Worm (Caenorhabditis elegans): Measurements from ENCODE around the gene K02E7.1.
A peak's percentile ranks its signal among the peaks of the same experiment; 100 is the strongest.

The K02E7.1 gene

ce11 chrII:1110901-1111300 lies 27.9 kb downstream of the K02E7.1 start, which contains the start of gene lips-11:
TSS of gene lips-11 (minus strand) at chrII:1111001.
- TF ChIP-seq elt-1 (tag; optimal IDR thresholded peaks at IDR 0.05) (no peak), nhr-12 (tag; optimal IDR thresholded peaks at IDR 0.05) (no peak), ceh-16 (tag; optimal IDR thresholded peaks at IDR 0.05) (no peak), sea-2 (GFP tag; optimal IDR thresholded peaks at IDR 0.05) (no peak), elt-2 (tag; optimal IDR thresholded peaks at IDR 0.05) (peak; percentile 19), egl-5 (tag; optimal IDR thresholded peaks at IDR 0.05) (no peak), fos-1 (tag; optimal IDR thresholded peaks at IDR 0.05) (no peak), ztf-11 (tag; optimal IDR thresholded peaks at IDR 0.05) (no peak)

ce11 chrII:1114133-1114532 lies 31.2 kb downstream of the K02E7.1 start, which contains the start of gene lips-12:
TSS of gene lips-12 (minus strand) at chrII:1114233.
- TF ChIP-seq nhr-43 (tag; optimal IDR thresholded peaks at IDR 0.05; ENCODE audit: poor library complexity, severe bottlenecking) (no peak), nhr-77 (tag; optimal IDR thresholded peaks at IDR 0.05) (no peak), fkh-10 (GFP tag; optimal IDR thresholded peaks at IDR 0.05) (no peak), egl-27 (tag; optimal IDR thresholded peaks at IDR 0.05) (no peak), unc-62 (GFP tag; optimal IDR thresholded peaks at IDR 0.05) (no peak), aly-2 (tag; optimal IDR thresholded peaks at IDR 0.05) (no peak), lin-39 (tag; optimal IDR thresholded peaks at IDR 0.05) (no peak), hmg-11 (tag; optimal IDR thresholded peaks at IDR 0.05) (no peak), tbx-2 (tag; optimal IDR thresholded peaks at IDR 0.05) (no peak), ztf-4 (tag; optimal IDR thresholded peaks at IDR 0.05) (no peak), egl-5 (tag; optimal IDR thresholded peaks at IDR 0.05) (no peak), elt-3 (tag; optimal IDR thresholded peaks at IDR 0.05) (no peak), fos-1 (tag; optimal IDR thresholded peaks at IDR 0.05) (no peak), ceh-82 (tag; optimal IDR thresholded peaks at IDR 0.05) (no peak)

ce11 chrII:1116521-1116920 lies 33.6 kb downstream of the K02E7.1 start:
- TF ChIP-seq snpc-4 (tag; optimal IDR thresholded peaks at IDR 0.05) (peak; percentile 9), elt-2 (tag; optimal IDR thresholded peaks at IDR 0.05) (no peak)

ce11 chrII:1117992-1118729 lies 35.2 kb downstream of the K02E7.1 start, which contains the start of gene lips-13:
TSS of gene lips-13 (minus strand) at chrII:1118042.
- TF ChIP-seq unc-62 (GFP tag; optimal IDR thresholded peaks at IDR 0.05) (no peak), ztf-11 (tag; optimal IDR thresholded peaks at IDR 0.05) (no peak), nhr-23 (tag; optimal IDR thresholded peaks at IDR 0.05) (no peak), aly-2 (tag; optimal IDR thresholded peaks at IDR 0.05) (no peak), nhr-25 (tag; optimal IDR thresholded peaks at IDR 0.05) (no peak), fkh-10 (GFP tag; optimal IDR thresholded peaks at IDR 0.05) (no peak), nhr-67 (tag; optimal IDR thresholded peaks at IDR 0.05) (no peak), nhr-237 (tag; optimal IDR thresholded peaks at IDR 0.05) (no peak), nhr-43 (tag; optimal IDR thresholded peaks at IDR 0.05; ENCODE audit: poor library complexity, severe bottlenecking) (no peak), fkh-2 (tag; optimal IDR thresholded peaks at IDR 0.05) (no peak), daf-12 (tag; optimal IDR thresholded peaks at IDR 0.05) (no peak)

ce11 chrII:1123208-1123607 lies 40.2 kb downstream of the K02E7.1 start, which contains the start of the genes sut-1 and eri-3:
TSS of gene sut-1 (minus strand) at chrII:1123265.
TSS of gene eri-3 (plus strand) at chrII:1123534.
- TF ChIP-seq nhr-76 (tag; optimal IDR thresholded peaks at IDR 0.05) (no peak), lin-15B (tag; optimal IDR thresholded peaks at IDR 0.05) (peak; percentile 17), nhr-43 (tag; optimal IDR thresholded peaks at IDR 0.05; ENCODE audit: poor library complexity, severe bottlenecking) (no peak)

- TF ChIP-seq fos-1 (tag; optimal IDR thresholded peaks at IDR 0.05) (no peak), tbx-2 (tag; optimal IDR thresholded peaks at IDR 0.05) (no peak), zag-1 (tag; optimal IDR thresholded peaks at IDR 0.05) (no peak), hmg-11 (tag; optimal IDR thresholded peaks at IDR 0.05) (no peak), nhr-77 (tag; optimal IDR thresholded peaks at IDR 0.05) (no peak)
Measured at ce11 chrII:1124757-1125156, 41.8 kb downstream of the K02E7.1 start.
